Worm (Caenorhabditis elegans): ENCODE data around the gene C14C10.5.

DNA sequence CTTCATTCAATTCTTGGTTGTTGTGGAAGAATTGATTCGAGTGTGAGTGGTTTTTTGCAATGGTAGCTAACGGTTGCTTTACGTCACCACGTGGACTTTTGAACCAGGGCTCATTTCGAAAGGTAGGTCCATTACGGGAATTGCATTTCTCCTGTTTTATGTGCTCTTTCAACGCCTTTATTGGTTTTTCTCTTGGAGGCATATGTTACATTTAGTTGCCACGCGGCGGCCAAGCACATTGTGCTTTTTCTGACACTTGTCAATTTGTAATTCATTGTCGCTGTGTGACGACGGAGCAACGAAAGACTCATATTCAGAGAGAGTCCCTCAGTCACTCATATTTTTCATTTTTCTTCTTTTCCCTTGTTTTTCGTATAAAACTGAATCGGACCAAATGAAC is 15.2 kb upstream of the C14C10.5 start:
- no peak for TF ChIP-seq skn-1 (tag; optimal IDR thresholded peaks at IDR 0.05)
- TF ChIP-seq ama-1 (optimal IDR thresholded peaks at IDR 0.05), result no peak
- no peak for TF ChIP-seq blmp-1 (tag; optimal IDR thresholded peaks at IDR 0.05; ENCODE audit: insufficient read depth)
- TF ChIP-seq elt-1 (tag; optimal IDR thresholded peaks at IDR 0.05), result no peak
- TF ChIP-seq unc-62 (GFP tag; optimal IDR thresholded peaks at IDR 0.05), result no peak
- TF ChIP-seq R02D3.7 (tag; optimal IDR thresholded peaks at IDR 0.05), result no peak

Data from whole organism, L2 larva.